Worm (Caenorhabditis elegans) whole organism, L2 larva: ENCODE results near the gene nhr-39.
A peak's percentile ranks its signal among the peaks of the same experiment; 100 is the strongest.

Experiments used
- C34F6.9 ChIP-seq: fragments of 150-350 bp; optimal IDR thresholded peaks from 2 replicates; lab custom pipeline; 2014; ENCODE audit warnings: missing biosample characterization, missing genetic modification characterization
- R02D3.7 ChIP-seq: fragments of 150-350 bp; optimal IDR thresholded peaks from 2 replicates; lab custom pipeline; 2014; ENCODE audit warnings: missing biosample characterization, missing genetic modification characterization
- alr-1 ChIP-seq: fragments of 150-350 bp; optimal IDR thresholded peaks from 2 replicates; lab custom pipeline; 2014; ENCODE audit warnings: missing biosample characterization, missing genetic modification characterization
- aly-2 ChIP-seq: fragments of 150-350 bp; optimal IDR thresholded peaks from 2 replicates; lab custom pipeline; 2014; ENCODE audit warnings: missing biosample characterization, missing genetic modification characterization
- ama-1 ChIP-seq: fragments of 150-350 bp; optimal IDR thresholded peaks from 2 replicates; lab custom pipeline; 2018; ENCODE audit warnings: inconsistent platforms
- blmp-1 ChIP-seq: sonication (generic microtip); optimal IDR thresholded peaks from 2 replicates; lab custom pipeline; 2017; ENCODE audit warnings: missing genetic modification characterization, mild to moderate bottlenecking, missing compliant biosample characterization, antibody characterized with exemption, moderate library complexity; ENCODE audit not compliant: insufficient read depth
- ceh-82 ChIP-seq: fragments of 150-350 bp; optimal IDR thresholded peaks from 2 replicates; lab custom pipeline; 2014; ENCODE audit warnings: missing biosample characterization, missing genetic modification characterization
- crh-2 ChIP-seq: sonication (generic microtip); optimal IDR thresholded peaks from 2 replicates; lab custom pipeline; 2017; ENCODE audit warnings: missing biosample characterization, missing genetic modification characterization
- egl-27 ChIP-seq: sonication (generic microtip); optimal IDR thresholded peaks from 3 replicates; lab custom pipeline; 2017; ENCODE audit warnings: missing biosample characterization, missing genetic modification reagents, missing genetic modification characterization
- elt-1 ChIP-seq: fragments of 150-350 bp; optimal IDR thresholded peaks from 2 replicates; lab custom pipeline; 2014; ENCODE audit warnings: missing biosample characterization, missing genetic modification characterization
- elt-3 ChIP-seq: sonication (generic microtip); optimal IDR thresholded peaks from 2 replicates; lab custom pipeline; 2017; ENCODE audit warnings: missing biosample characterization, missing genetic modification characterization
- fos-1 ChIP-seq: fragments of 150-350 bp; optimal IDR thresholded peaks from 2 replicates; lab custom pipeline; 2014; ENCODE audit warnings: missing biosample characterization, missing genetic modification characterization
- gmeb-1 ChIP-seq: fragments of 150-350 bp; optimal IDR thresholded peaks from 2 replicates; lab custom pipeline; 2014; ENCODE audit warnings: missing biosample characterization, missing genetic modification characterization
- lin-13 ChIP-seq: fragments of 150-350 bp; optimal IDR thresholded peaks from 2 replicates; lab custom pipeline; 2014; ENCODE audit warnings: missing biosample characterization, missing genetic modification reagents, missing genetic modification characterization
- lin-39 ChIP-seq: fragments of 150-350 bp; optimal IDR thresholded peaks from 2 replicates; lab custom pipeline; 2014; ENCODE audit warnings: missing biosample characterization, missing genetic modification reagents, missing genetic modification characterization
- lsy-2 ChIP-seq, 2 experiments: fragments of 150-350 bp in 1 of 2; sonication (generic microtip) in 1 of 2; optimal IDR thresholded peaks; 2 replicates each; lab custom pipeline; 2014 to 2017; ENCODE audit warnings: missing biosample characterization in 2 of 2, missing genetic modification characterization in 2 of 2
- mab-5 ChIP-seq: fragments of 150-350 bp; optimal IDR thresholded peaks from 2 replicates; lab custom pipeline; 2014; ENCODE audit warnings: missing biosample characterization, missing genetic modification characterization
- mbf-1 ChIP-seq: sonication (generic microtip); optimal IDR thresholded peaks from 2 replicates; lab custom pipeline; 2017; ENCODE audit warnings: missing biosample characterization, missing genetic modification characterization
- mdl-1 ChIP-seq, 2 experiments: fragments of 150-350 bp in 1 of 2; sonication (generic microtip) in 1 of 2; optimal IDR thresholded peaks; 2 replicates each; lab custom pipeline; 2017; ENCODE audit warnings: missing biosample characterization in 2 of 2, missing genetic modification characterization in 2 of 2
- nhr-10 ChIP-seq: sonication (generic microtip); optimal IDR thresholded peaks from 2 replicates; lab custom pipeline; 2017; ENCODE audit warnings: missing biosample characterization, missing genetic modification characterization
- nhr-12 ChIP-seq: fragments of 150-350 bp; optimal IDR thresholded peaks from 2 replicates; lab custom pipeline; 2014; ENCODE audit warnings: missing biosample characterization, missing genetic modification characterization
- nhr-21 ChIP-seq: fragments of 150-350 bp; optimal IDR thresholded peaks from 2 replicates; lab custom pipeline; 2014; ENCODE audit warnings: missing biosample characterization, missing genetic modification characterization
- nhr-25 ChIP-seq: fragments of 150-350 bp; sonication (generic microtip); optimal IDR thresholded peaks from 3 replicates; lab custom pipeline; 2014; ENCODE audit warnings: missing biosample characterization, missing genetic modification characterization
- nhr-6 ChIP-seq: fragments of 150-350 bp; optimal IDR thresholded peaks from 2 replicates; lab custom pipeline; 2014; ENCODE audit warnings: missing biosample characterization, missing genetic modification characterization
- nhr-77 ChIP-seq: fragments of 150-350 bp; optimal IDR thresholded peaks from 2 replicates; lab custom pipeline; 2014; ENCODE audit warnings: missing biosample characterization, missing genetic modification characterization
- sem-4 ChIP-seq: fragments of 150-350 bp; optimal IDR thresholded peaks from 2 replicates; lab custom pipeline; 2014; ENCODE audit warnings: missing biosample characterization, missing genetic modification reagents, missing genetic modification characterization
- skn-1 ChIP-seq: sonication (generic microtip); optimal IDR thresholded peaks from 2 replicates; lab custom pipeline; 2017; ENCODE audit warnings: missing biosample characterization, missing genetic modification characterization
- sma-3 ChIP-seq: sonication (generic microtip); optimal IDR thresholded peaks from 2 replicates; lab custom pipeline; 2016; ENCODE audit warnings: missing genetic modification reagents, missing genetic modification characterization, missing compliant biosample characterization
- sma-9 ChIP-seq, 2 experiments: fragments of 150-350 bp in 1 of 2; sonication (generic microtip) in 1 of 2; optimal IDR thresholded peaks; 2 replicates each; lab custom pipeline; 2014 to 2016; ENCODE audit warnings: missing genetic modification characterization in 2 of 2, mild to moderate bottlenecking in 1 of 2, missing biosample characterization in 1 of 2, missing compliant biosample characterization in 1 of 2, missing genetic modification reagents in 1 of 2, moderate library complexity in 1 of 2
- unc-39 ChIP-seq: fragments of 150-350 bp; optimal IDR thresholded peaks from 2 replicates; lab custom pipeline; 2014; ENCODE audit warnings: missing biosample characterization, missing genetic modification characterization
- unc-55 ChIP-seq: fragments of 150-350 bp; sonication (generic microtip); optimal IDR thresholded peaks from 3 replicates; lab custom pipeline; 2014; ENCODE audit warnings: missing biosample characterization, missing genetic modification reagents, missing genetic modification characterization
- zag-1 ChIP-seq: fragments of 150-350 bp; optimal IDR thresholded peaks from 2 replicates; lab custom pipeline; 2014; ENCODE audit warnings: missing biosample characterization, missing genetic modification characterization
- ztf-11 ChIP-seq: sonication (generic microtip); optimal IDR thresholded peaks from 2 replicates; lab custom pipeline; 2017; ENCODE audit warnings: missing biosample characterization, missing genetic modification characterization
- ztf-4 ChIP-seq: fragments of 150-350 bp; optimal IDR thresholded peaks from 2 replicates; lab custom pipeline; 2014; ENCODE audit warnings: missing biosample characterization, missing genetic modification characterization

The nhr-39 gene

ce11 chrV:9321185-9321584, 18.1 kb downstream of the nhr-39 start, which contains the start of gene F44A2.7:
Gene F44A2.7, plus strand, starts transcription at chrV:9321485.
- TF ChIP-seq unc-55 (no peak), ama-1 (lab: Kevin White, UChicago) (no peak), mdl-1 (tag; optimal IDR thresholded peaks at IDR 0.05; lab: Kevin White, UChicago) (no peak), lsy-2 (tag; optimal IDR thresholded peaks at IDR 0.05; lab: Kevin White, UChicago) (no peak), nhr-6 (tag; lab: Kevin White, UChicago) (no peak), nhr-10 (tag; lab: Kevin White, UChicago) (no peak), unc-39 (tag; lab: Kevin White, UChicago) (no peak), ztf-11 (no peak), nhr-25 (tag; lab: Kevin White, UChicago) (no peak), skn-1 (tag; lab: Kevin White, UChicago) (no peak), gmeb-1 (tag; lab: Kevin White, UChicago) (no peak), lin-13 (GFP tag; lab: Kevin White, UChicago) (no peak), nhr-12 (no peak), mab-5 (tag; lab: Kevin White, UChicago) (no peak), nhr-21 (tag; lab: Kevin White, UChicago) (no peak), zag-1 (tag; lab: Kevin White, UChicago) (no peak), elt-1 (tag; lab: Kevin White, UChicago) (no peak), lin-39 (tag; lab: Kevin White, UChicago) (no peak)
- TF ChIP-seq, all 48 proteins: peak for 0

- TF ChIP-seq crh-2 (tag; lab: Kevin White, UChicago) (no peak), zag-1 (tag; lab: Kevin White, UChicago) (no peak)
Measured at ce11 chrV:9322886-9323285, 19.8 kb downstream of the nhr-39 start, which contains the start of gene tag-153. Gene tag-153, plus strand, starts transcription at chrV:9323085.

DNA sequence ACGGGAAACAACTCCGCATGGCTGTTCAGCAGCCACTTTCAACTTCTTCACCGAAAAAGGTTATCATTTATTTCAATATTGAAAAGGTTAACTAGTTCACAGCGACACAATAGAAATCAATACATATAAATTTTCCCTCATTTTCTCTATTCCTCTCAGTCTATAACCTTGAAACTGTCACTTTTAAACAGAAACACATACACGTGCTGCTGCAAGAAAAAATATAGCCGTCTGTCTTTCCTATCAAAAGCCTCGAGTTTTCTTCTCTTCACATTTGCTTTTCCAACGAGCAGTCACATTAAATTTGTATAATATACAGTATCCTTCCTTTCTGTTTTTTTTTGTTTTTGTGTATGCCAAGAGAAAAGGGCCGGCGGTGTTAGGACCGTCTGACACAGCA, 21.0 kb downstream of the nhr-39 start:
- TF ChIP-seq sma-3 (GFP tag; lab: Kevin White, UChicago) (no peak), aly-2 (tag; lab: Kevin White, UChicago) (no peak), blmp-1 (tag; lab: Kevin White, UChicago) (peak; percentile 76), alr-1 (tag; lab: Kevin White, UChicago) (no peak), C34F6.9 (tag; lab: Kevin White, UChicago) (peak; percentile 1), gmeb-1 (tag; lab: Kevin White, UChicago) (no peak), ama-1 (lab: Kevin White, UChicago) (no peak), nhr-77 (tag; lab: Kevin White, UChicago) (no peak), nhr-12 (no peak), elt-1 (tag; lab: Kevin White, UChicago) (no peak), elt-3 (tag; lab: Kevin White, UChicago) (no peak), sma-9 (GFP tag; optimal IDR thresholded peaks at IDR 0.05; lab: Kevin White, UChicago) (no peak), sma-9 (tag; optimal IDR thresholded peaks at IDR 0.05; lab: Kevin White, UChicago) (no peak), mbf-1 (tag; lab: Kevin White, UChicago) (no peak), unc-55 (no peak), mdl-1 (tag; optimal IDR thresholded peaks at IDR 0.05; lab: Kevin White, UChicago) (no peak), R02D3.7 (no peak), ztf-4 (no peak), sem-4 (tag; lab: Kevin White, UChicago) (no peak), mab-5 (tag; lab: Kevin White, UChicago) (no peak), nhr-25 (tag; lab: Kevin White, UChicago) (peak; percentile 58), ceh-82 (tag; lab: Kevin White, UChicago) (no peak), unc-39 (tag; lab: Kevin White, UChicago) (no peak)

ce11 chrV:9326903-9327302, 23.8 kb downstream of the nhr-39 start:
- TF ChIP-seq alr-1 (tag; lab: Kevin White, UChicago), result no peak
- TF ChIP-seq gmeb-1 (tag; lab: Kevin White, UChicago), result no peak
- TF ChIP-seq nhr-21 (tag; lab: Kevin White, UChicago), result no peak
- peak; percentile 45 for TF ChIP-seq ama-1 (lab: Kevin White, UChicago)
- TF ChIP-seq skn-1 (tag; lab: Kevin White, UChicago), result no peak
- TF ChIP-seq unc-55, result no peak
- TF ChIP-seq, all 48 proteins: peak for 1

- TF ChIP-seq ceh-82 (tag; lab: Kevin White, UChicago) (no peak), unc-39 (tag; lab: Kevin White, UChicago) (no peak), blmp-1 (tag; lab: Kevin White, UChicago) (peak; percentile 48), nhr-25 (tag; lab: Kevin White, UChicago) (peak; percentile 54), lsy-2 (tag; optimal IDR thresholded peaks at IDR 0.05; lab: Kevin White, UChicago) (peak in 1 of 2 experiments; percentile 27), egl-27 (tag; lab: Kevin White, UChicago) (peak; percentile 45), nhr-21 (tag; lab: Kevin White, UChicago) (peak; percentile 63), sma-3 (GFP tag; lab: Kevin White, UChicago) (peak; percentile 8), sma-9 (GFP tag; optimal IDR thresholded peaks at IDR 0.05; lab: Kevin White, UChicago) (peak; percentile 68), sma-9 (tag; optimal IDR thresholded peaks at IDR 0.05; lab: Kevin White, UChicago) (no peak), alr-1 (tag; lab: Kevin White, UChicago) (no peak), fos-1 (tag; lab: Kevin White, UChicago) (peak; percentile 59), gmeb-1 (tag; lab: Kevin White, UChicago) (peak; percentile 19)
- TF ChIP-seq, all 48 proteins: peak for 9
Measured at ce11 chrV:9327691-9328090, 24.6 kb downstream of the nhr-39 start.
